Worm (Caenorhabditis elegans): Measurements from ENCODE around the gene C33A12.3.
A peak's percentile ranks its signal among the peaks of the same experiment; 100 is the strongest.

DNA sequence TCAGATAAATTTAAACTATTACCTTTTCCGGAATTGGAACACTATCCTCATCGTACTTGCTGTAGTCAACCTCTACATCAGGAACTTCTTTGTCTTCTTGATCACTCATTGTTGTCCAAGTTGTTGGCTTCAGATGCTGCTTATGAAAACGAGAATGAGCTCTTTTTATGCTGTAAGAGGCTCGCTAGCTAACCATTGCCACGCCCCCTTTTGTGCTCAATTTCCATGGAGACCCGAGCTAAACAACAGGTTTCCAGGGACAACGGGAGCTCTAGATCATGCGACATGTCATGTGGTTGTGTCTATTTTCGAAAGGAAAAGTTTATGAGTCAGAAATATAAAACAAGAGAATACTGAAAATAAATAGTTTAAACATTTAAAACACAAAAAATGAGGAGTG lies 2.4 kb downstream of the C33A12.3 start, which contains the start of gene C33A12.4:
- TF ChIP-seq lin-13 (GFP tag; optimal IDR thresholded peaks at IDR 0.05) (no peak), snpc-1.2 (GFP tag; IDR thresholded peaks at IDR 0.05) (no peak), daf-12 (tag; optimal IDR thresholded peaks at IDR 0.05) (no peak), ama-1 (optimal IDR thresholded peaks at IDR 0.05) (peak; percentile 28), ZK546.5 (tag; optimal IDR thresholded peaks at IDR 0.05) (no peak), saeg-2 (GFP tag; IDR thresholded peaks at IDR 0.05) (no peak), php-3 (GFP tag; IDR thresholded peaks at IDR 0.05) (no peak), nhr-77 (tag; optimal IDR thresholded peaks at IDR 0.05) (no peak), mxl-3 (GFP tag; optimal IDR thresholded peaks at IDR 0.05) (no peak), Y75B8A.6 (GFP tag; IDR thresholded peaks at IDR 0.05) (no peak), nhr-28 (tag; optimal IDR thresholded peaks at IDR 0.05) (no peak), nhr-237 (tag; optimal IDR thresholded peaks at IDR 0.05) (no peak)
